Worm (Caenorhabditis elegans) whole organism, L3 larva: ENCODE results near the gene str-74.

ENCODE experiments used
- aly-2 ChIP-seq: fragments of 150-350 bp; optimal IDR thresholded peaks from 2 replicates; lab custom pipeline; 2014; ENCODE audit warnings: missing biosample characterization, missing genetic modification characterization
- eor-1 ChIP-seq, 2 experiments: fragments of 150-350 bp; optimal IDR thresholded peaks; 2 replicates each; lab custom pipeline; 2014 to 2018; ENCODE audit warnings: missing biosample characterization in 2 of 2, missing genetic modification characterization in 2 of 2
- lin-39 ChIP-seq: fragments of 150-350 bp; optimal IDR thresholded peaks from 2 replicates; lab custom pipeline; 2018; ENCODE audit warnings: missing biosample characterization, missing genetic modification reagents, missing genetic modification characterization
- lsy-12 ChIP-seq: sonication (generic microtip); optimal IDR thresholded peaks from 2 replicates; lab custom pipeline; 2016; ENCODE audit warnings: mild to moderate bottlenecking, missing genetic modification characterization, missing compliant biosample characterization
- nhr-76 ChIP-seq: fragments of 150-350 bp; sonication (generic microtip); optimal IDR thresholded peaks from 5 replicates; lab custom pipeline; 2014; ENCODE audit warnings: missing biosample characterization, missing genetic modification characterization
- pha-4 ChIP-seq: fragments of 150-350 bp; optimal IDR thresholded peaks from 2 replicates; lab custom pipeline; 2014; ENCODE audit warnings: missing biosample characterization, missing genetic modification reagents, missing genetic modification characterization
- unc-62 ChIP-seq: fragments of 150-350 bp; sonication (generic microtip); optimal IDR thresholded peaks from 4 replicates; lab custom pipeline; 2014; ENCODE audit warnings: missing biosample characterization, missing genetic modification reagents, missing genetic modification characterization

- TF ChIP-seq unc-62 (GFP tag; lab: Kevin White, UChicago) (no peak), pha-4 (tag; lab: Kevin White, UChicago) (no peak), lsy-12 (tag; lab: Kevin White, UChicago) (no peak), eor-1 (tag; optimal IDR thresholded peaks at IDR 0.05; lab: Kevin White, UChicago) (no peak), nhr-76 (tag; lab: Kevin White, UChicago) (no peak), lin-39 (tag; lab: Kevin White, UChicago) (no peak), aly-2 (tag; lab: Kevin White, UChicago) (no peak)
Measured at ce11 chrX:10273392-10273791, 32.6 kb upstream of the str-74 start, which contains the start of gene F41E7.2.
